Worm (Caenorhabditis elegans) whole organism, mixed stage, embryonic: Measurements from ENCODE around the gene F14H3.14.

Source experiments
- bed-3 ChIP-seq: fragments of 200-800 bp; sonication (Bioruptor generic); optimal IDR thresholded peaks from 3 replicates; lab custom pipeline; 2018; ENCODE audit warnings: mild to moderate bottlenecking, missing genetic modification characterization, moderate library complexity, missing compliant biosample characterization
- flh-1 ChIP-seq: fragments of 200-800 bp; sonication (Bioruptor generic); optimal IDR thresholded peaks from 2 replicates; lab custom pipeline; 2018; ENCODE audit warnings: mild to moderate bottlenecking, missing genetic modification characterization, moderate library complexity, missing compliant biosample characterization
- nhr-237 ChIP-seq: fragments of 150-350 bp; optimal IDR thresholded peaks from 2 replicates; lab custom pipeline; 2014; ENCODE audit warnings: missing biosample characterization, missing genetic modification characterization
- sem-2 ChIP-seq: fragments of 200-800 bp; sonication (Bioruptor generic); optimal IDR thresholded peaks from 2 replicates; lab custom pipeline; 2018; ENCODE audit warnings: mild to moderate bottlenecking, missing genetic modification characterization, missing compliant biosample characterization

ce11 chrV:16023051-16023450 is 39.6 kb downstream of the F14H3.14 start, which contains the start of gene cwc-15:
- TF ChIP-seq bed-3, result no peak
- TF ChIP-seq nhr-237 (tag; lab: Kevin White, UChicago), result no peak
- no peak for TF ChIP-seq flh-1 (GFP tag; lab: Kevin White, UChicago)
- no peak for TF ChIP-seq sem-2 (GFP tag; lab: Kevin White, UChicago)
